Fruit fly (Drosophila melanogaster) whole organism, wandering third instar larva: ENCODE data around the gene GNBP1.

Source experiments
- Abd-B ChIP-seq: fragments of >200 bp; optimal IDR thresholded peaks from 2 replicates; lab custom pipeline; 2017; ENCODE audit warnings: missing biosample characterization, missing genetic modification characterization
- CG32264 ChIP-seq: fragments of 200-800 bp; sonication (Bioruptor generic); optimal IDR thresholded peaks from 2 replicates; lab custom pipeline; 2016; ENCODE audit warnings: missing biosample characterization, missing genetic modification characterization
- Dif ChIP-seq: fragments of 200-275, 200-300 bp; sonication (Bioruptor generic); optimal IDR thresholded peaks from 2 replicates; lab custom pipeline; 2018; ENCODE audit warnings: missing biosample characterization, missing genetic modification characterization; ENCODE audit not compliant: partially characterized antibody
- Hr78 ChIP-seq: fragments of >200 bp; optimal IDR thresholded peaks from 2 replicates; lab custom pipeline; 2017; ENCODE audit warnings: missing biosample characterization, missing genetic modification characterization
- Hr83 ChIP-seq: fragments of 200-300 bp; sonication (Bioruptor generic); optimal IDR thresholded peaks from 2 replicates; lab custom pipeline; 2016; ENCODE audit warnings: missing biosample characterization, mild to moderate bottlenecking, missing genetic modification characterization, moderate library complexity; ENCODE audit not compliant: poor library complexity, severe bottlenecking
- Jra ChIP-seq: sonication (Bioruptor generic); optimal IDR thresholded peaks from 2 replicates; lab custom pipeline; 2016; ENCODE audit warnings: missing biosample characterization, missing genetic modification characterization
- brk ChIP-seq: fragments of 200-800 bp; sonication (Bioruptor generic); optimal IDR thresholded peaks from 2 replicates; lab custom pipeline; 2016; ENCODE audit warnings: missing biosample characterization, mild to moderate bottlenecking, missing genetic modification characterization
- dl ChIP-seq, 2 experiments: fragments of 175-275, 200-275 bp in 1 of 2; fragments of 200-275 bp in 1 of 2; sonication (Bioruptor generic); optimal IDR thresholded peaks; lab custom pipeline; 2018; ENCODE audit warnings: mild to moderate bottlenecking in 2 of 2, missing biosample characterization in 2 of 2, missing genetic modification characterization in 2 of 2, moderate library complexity in 2 of 2; ENCODE audit not compliant: partially characterized antibody in 2 of 2, insufficient read depth in 1 of 2
- ey ChIP-seq: fragments of 200-800 bp; sonication (Bioruptor generic); optimal IDR thresholded peaks from 2 replicates; lab custom pipeline; 2016; ENCODE audit warnings: missing biosample characterization, missing genetic modification characterization
- fru ChIP-seq: fragments of 200-800 bp; sonication (Bioruptor generic); optimal IDR thresholded peaks from 3 replicates; lab custom pipeline; 2016; ENCODE audit warnings: missing biosample characterization, mild to moderate bottlenecking, missing genetic modification characterization
- h ChIP-seq: fragments of 200-800 bp; sonication (Bioruptor generic); optimal IDR thresholded peaks from 3 replicates; lab custom pipeline; 2016; ENCODE audit warnings: missing biosample characterization, mild to moderate bottlenecking, missing genetic modification characterization
- pan ChIP-seq: fragments of >200 bp; optimal IDR thresholded peaks from 2 replicates; lab custom pipeline; 2017
- psq ChIP-seq: fragments of 200-800 bp; sonication (Bioruptor generic); optimal IDR thresholded peaks from 3 replicates; lab custom pipeline; 2017; ENCODE audit warnings: missing biosample characterization, mild to moderate bottlenecking, missing genetic modification characterization, moderate library complexity

- no peak for TF ChIP-seq dl (GFP tag; optimal IDR thresholded peaks at IDR 0.05; lab: Kevin White, UChicago; ENCODE audit: insufficient read depth in 1 of 2, partially characterized antibody in 2 of 2)
- no peak for TF ChIP-seq ey (GFP tag; lab: Kevin White, UChicago)
- TF ChIP-seq h: no peak
- no peak for TF ChIP-seq psq (GFP tag; lab: Kevin White, UChicago)
- no peak for TF ChIP-seq Jra (GFP tag; lab: Kevin White, UChicago)
- no peak for TF ChIP-seq Dif (GFP tag; lab: Kevin White, UChicago)
- TF ChIP-seq pan (lab: Kevin White, UChicago): no peak
- no peak for TF ChIP-seq fru (GFP tag; lab: Kevin White, UChicago)
- TF ChIP-seq Hr83: no peak
- no peak for TF ChIP-seq CG32264 (GFP tag; lab: Kevin White, UChicago)
- no peak for TF ChIP-seq brk (GFP tag; lab: Kevin White, UChicago)
- no peak for TF ChIP-seq Hr78 (GFP tag; lab: Kevin White, UChicago)
- TF ChIP-seq Abd-B (GFP tag; lab: Kevin White, UChicago): no peak
Measured at dm6 chr3L:18632187-18632635, 43.4 kb upstream of the GNBP1 start.
